ENCODE assay signal across 3 worm cellular contexts in genomic region chrV:18337643-18338042, ce11.
TF ChIP-seq lines count a peak whose summit lies in the region.

No protein-coding gene starts in this region.

TF ChIP-seq in whole organism, L3 larva, 47 proteins besides CTCF, POLR2A, EP300 and RAD21:
- TF ChIP-seq ztf-11 (tag; optimal IDR thresholded peaks at IDR 0.05; lab: Kevin White, UChicago) (no peak), ceh-28 (tag; optimal IDR thresholded peaks at IDR 0.05; lab: Kevin White, UChicago) (peak; percentile 57)

TF ChIP-seq in whole organism, L4 larva, 104 proteins besides CTCF, POLR2A, EP300 and RAD21:
- no peak for TF ChIP-seq duxl-1 (tag; optimal IDR thresholded peaks at IDR 0.05; lab: Kevin White, UChicago; ENCODE audit: poor library complexity)
- no peak for TF ChIP-seq Y48G9A.11 (GFP tag; IDR thresholded peaks at IDR 0.05; lab: Robert Waterston, UW)
- no peak for TF ChIP-seq tag-97 (GFP tag; IDR thresholded peaks at IDR 0.05; lab: Robert Waterston, UW)
- no peak for TF ChIP-seq saeg-2 (GFP tag; IDR thresholded peaks at IDR 0.05; lab: Robert Waterston, UW)
- no peak for TF ChIP-seq F10B5.3 (tag; optimal IDR thresholded peaks at IDR 0.05; lab: Kevin White, UChicago)
- peak; percentile 69 for TF ChIP-seq ceh-28 (tag; optimal IDR thresholded peaks at IDR 0.05; lab: Kevin White, UChicago)

TF ChIP-seq in whole organism, midembryonic, 9 proteins besides CTCF, POLR2A, EP300 and RAD21:
- TF ChIP-seq T22C8.4 (GFP tag; IDR thresholded peaks at IDR 0.05; lab: Robert Waterston, UW) (peak; percentile 51; the same call in 1 of the 2 replicates), flt-1 (GFP tag; IDR thresholded peaks at IDR 0.05; lab: Robert Waterston, UW) (no peak)

Comparison
In these comparisons a context has a peak if more than half of its experiments do, and no peak if none do; other contexts are left out.
1. Of the 28 proteins assayed by ChIP-seq in both whole organism, L4 larva and whole organism, L3 larva: peak only in whole organism, L4 larva: none; only in whole organism, L3 larva: none; in both: ceh-28; in neither: 27.